Worm (Caenorhabditis elegans): Measurements from ENCODE around the gene T06E4.21.

DNA sequence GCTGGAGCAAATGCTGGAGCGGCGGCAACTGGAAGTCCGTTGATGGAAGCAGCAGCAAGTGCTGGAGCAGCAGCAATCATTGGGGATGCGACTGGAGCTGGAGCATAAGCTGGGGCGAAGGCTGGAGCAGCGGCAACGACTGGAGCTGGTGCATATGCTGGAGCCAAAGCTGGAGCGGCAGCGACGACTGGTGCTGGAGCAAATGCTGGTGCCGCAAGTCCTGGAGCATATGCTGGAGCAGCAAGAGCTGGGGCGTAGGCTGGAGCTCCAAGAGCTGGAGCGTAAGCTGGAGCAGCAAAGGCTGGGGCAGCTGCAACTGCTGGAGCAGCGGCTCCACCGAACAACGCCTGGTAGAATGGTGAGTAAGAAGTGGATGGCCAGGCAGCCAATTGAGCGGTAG is 33.0 kb upstream of the T06E4.21 start:
- no peak for TF ChIP-seq hlh-8 (tag; optimal IDR thresholded peaks at IDR 0.05)
- no peak for TF ChIP-seq sox-4 (tag; optimal IDR thresholded peaks at IDR 0.05)
- no peak for TF ChIP-seq ztf-16 (tag; optimal IDR thresholded peaks at IDR 0.05)
- TF ChIP-seq nfya-1 (tag; optimal IDR thresholded peaks at IDR 0.05): no peak
- TF ChIP-seq pqm-1 (tag; optimal IDR thresholded peaks at IDR 0.05): no peak
- TF ChIP-seq hlh-13 (GFP tag; optimal IDR thresholded peaks at IDR 0.05): no peak
- TF ChIP-seq nhr-11 (tag; optimal IDR thresholded peaks at IDR 0.05): no peak
- no peak for TF ChIP-seq fax-1 (tag; optimal IDR thresholded peaks at IDR 0.05)
- TF ChIP-seq npax-4 (tag; optimal IDR thresholded peaks at IDR 0.05): no peak
- no peak for TF ChIP-seq elt-4 (tag; optimal IDR thresholded peaks at IDR 0.05)
- no peak for TF ChIP-seq pag-3 (tag; optimal IDR thresholded peaks at IDR 0.05; ENCODE audit: borderline replicate concordance)
- no peak for TF ChIP-seq elt-2 (tag; optimal IDR thresholded peaks at IDR 0.05)
- no peak for TF ChIP-seq pha-4 (tag; optimal IDR thresholded peaks at IDR 0.05)
- TF ChIP-seq ceh-24 (tag; optimal IDR thresholded peaks at IDR 0.05): no peak

Measured in whole organism, late embryonic.